Fruit fly (Drosophila melanogaster): Measurements from ENCODE around the gene CG3288.

Gene CG3288

DNA sequence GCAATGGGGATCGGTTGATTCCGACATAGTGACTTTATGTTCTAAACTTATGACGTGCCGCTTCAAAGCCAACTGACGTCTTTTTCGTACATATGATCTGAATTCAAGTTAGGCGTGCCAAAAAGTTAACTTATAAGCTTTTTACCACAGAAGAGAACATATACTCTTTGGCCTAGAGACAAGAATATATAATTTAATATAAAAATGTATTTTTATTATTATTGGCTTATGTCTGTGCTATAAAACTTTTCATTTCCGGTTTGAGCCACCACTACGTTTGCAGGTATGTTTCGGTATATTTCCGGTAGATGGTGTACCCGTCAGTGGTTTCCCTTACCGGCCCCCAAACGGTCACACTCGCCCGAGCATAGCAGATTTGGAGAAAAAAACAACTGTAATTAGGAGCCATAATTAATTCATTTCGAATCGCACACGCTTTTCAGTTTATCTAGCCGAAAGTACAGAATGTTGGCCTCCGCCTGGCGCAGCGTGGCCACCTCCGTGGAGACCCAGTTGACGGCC lies 37.6 kb upstream of the CG3288 start, which contains the start of the genes CG3698 and tzn (continued):
- TF ChIP-seq pan (optimal IDR thresholded peaks at IDR 0.05), result no peak
- peak in 1 of 2 experiments; percentile 94 for TF ChIP-seq pan (GFP tag; optimal IDR thresholded peaks at IDR 0.05 in 1 of 2, IDR thresholded peaks at IDR 0.05 in 1 of 2)
- TF ChIP-seq CG42726 (GFP tag; IDR thresholded peaks at IDR 0.05; ENCODE audit: partially characterized antibody), result 0 out of 2 replicates have a peak, but pooled peaks have one; percentile 7
- TF ChIP-seq CG9932 (GFP tag; IDR thresholded peaks at IDR 0.05), result peak; percentile 86; the same call in 1 of the 2 replicates
- TF ChIP-seq CG10462 (GFP tag; optimal IDR thresholded peaks at IDR 0.05), result peak; percentile 82
- TF ChIP-seq CG8388 (GFP tag; optimal IDR thresholded peaks at IDR 0.05), result peak; percentile 89
- TF ChIP-seq chif (GFP tag; optimal IDR thresholded peaks at IDR 0.05), result peak; percentile 79 to 87
- no peak for TF ChIP-seq ab (GFP tag; optimal IDR thresholded peaks at IDR 0.05)
- peak; percentile 94 for TF ChIP-seq CG3407 (GFP tag; optimal IDR thresholded peaks at IDR 0.05)
- TF ChIP-seq trh (GFP tag; optimal IDR thresholded peaks at IDR 0.05), result peak; percentile 94
- peak; percentile 93 for TF ChIP-seq CG3847 (GFP tag; IDR thresholded peaks at IDR 0.05)
- TF ChIP-seq nom (GFP tag; optimal IDR thresholded peaks at IDR 0.05), result no peak
- peak; percentile 39 for TF ChIP-seq zf30C (GFP tag; optimal IDR thresholded peaks at IDR 0.05)
- no peak for TF ChIP-seq CG8478 (optimal IDR thresholded peaks at IDR 0.05)
- peak; percentile 94 for TF ChIP-seq HmgZ (tag; optimal IDR thresholded peaks at IDR 0.05)
- peak; percentile 63 for TF ChIP-seq CG2120 (GFP tag; optimal IDR thresholded peaks at IDR 0.05)
- peak; percentile 87 for TF ChIP-seq CG10979 (tag; optimal IDR thresholded peaks at IDR 0.05)
- no peak for TF ChIP-seq eve (GFP tag; optimal IDR thresholded peaks at IDR 0.05)
- TF ChIP-seq her (GFP tag; optimal IDR thresholded peaks at IDR 0.05), result peak; percentile 79
- TF ChIP-seq Meics (GFP tag; optimal IDR thresholded peaks at IDR 0.05), result peak; percentile 97
- TF ChIP-seq disco-r (GFP tag; optimal IDR thresholded peaks at IDR 0.05), result peak; percentile 80
- peak; percentile 14; the same call in 1 of the 2 replicates for TF ChIP-seq hbn (GFP tag; IDR thresholded peaks at IDR 0.05; ENCODE audit: partially characterized antibody)
- peak; percentile 97 for TF ChIP-seq Rfx (GFP tag; IDR thresholded peaks at IDR 0.05)
- peak; percentile 46; the same call in 1 of the 2 replicates for TF ChIP-seq CG4360 (GFP tag; IDR thresholded peaks at IDR 0.05)
- peak; percentile 94 for TF ChIP-seq CG4328 (GFP tag; optimal IDR thresholded peaks at IDR 0.05)
- peak; percentile 89; the same call in 2 of the 3 replicates for TF ChIP-seq so (GFP tag; IDR thresholded peaks at IDR 0.05)
- peak; percentile 78 for TF ChIP-seq bowl (GFP tag; IDR thresholded peaks at IDR 0.05)
- peak; percentile 40 for TF ChIP-seq CG14965 (GFP tag; optimal IDR thresholded peaks at IDR 0.05; ENCODE audit: borderline replicate concordance)
- no peak for TF ChIP-seq CG34224 (GFP tag; IDR thresholded peaks at IDR 0.05; ENCODE audit: partially characterized antibody)
- peak; percentile 43; the same call in 1 of the 2 replicates for TF ChIP-seq Xrp1 (GFP tag; IDR thresholded peaks at IDR 0.05)
- peak; percentile 67 for TF ChIP-seq CG18476 (GFP tag; optimal IDR thresholded peaks at IDR 0.05)
- TF ChIP-seq pita (GFP tag; optimal IDR thresholded peaks at IDR 0.05), result peak; percentile 85
- TF ChIP-seq dmrt99B (tag; optimal IDR thresholded peaks at IDR 0.05), result no peak
- peak; percentile 96 for TF ChIP-seq CG30431 (GFP tag; optimal IDR thresholded peaks at IDR 0.05)
- peak; percentile 85 for TF ChIP-seq slp2 (GFP tag; optimal IDR thresholded peaks at IDR 0.05)
- TF ChIP-seq E2f1 (GFP tag; IDR thresholded peaks at IDR 0.05), result peak; percentile 92
- no peak for TF ChIP-seq odd (GFP tag; optimal IDR thresholded peaks at IDR 0.05)
- TF ChIP-seq Gsc (GFP tag; IDR thresholded peaks at IDR 0.05), result no peak
- TF ChIP-seq pho (GFP tag; optimal IDR thresholded peaks at IDR 0.05), result peak; percentile 77
- TF ChIP-seq CG31224 (GFP tag; IDR thresholded peaks at IDR 0.05), result peak; percentile 89
- peak; percentile 52 for TF ChIP-seq jumu (GFP tag; optimal IDR thresholded peaks at IDR 0.05)
- TF ChIP-seq CG4404 (GFP tag; IDR thresholded peaks at IDR 0.05), result peak; percentile 71
- peak; percentile 76 for TF ChIP-seq CG7928 (GFP tag; optimal IDR thresholded peaks at IDR 0.05)
- peak; percentile 55; the same call in 1 of the 3 replicates for TF ChIP-seq z (GFP tag; IDR thresholded peaks at IDR 0.05)
- TF ChIP-seq CG1832 (GFP tag; optimal IDR thresholded peaks at IDR 0.05), result no peak
- peak; percentile 95 for TF ChIP-seq CG9876 (GFP tag; optimal IDR thresholded peaks at IDR 0.05)
- peak; percentile 88 for TF ChIP-seq CG6654 (GFP tag; optimal IDR thresholded peaks at IDR 0.05)
- no peak for TF ChIP-seq nerfin-2 (GFP tag; IDR thresholded peaks at IDR 0.05; ENCODE audit: partially characterized antibody)
- TF ChIP-seq lola (GFP tag; optimal IDR thresholded peaks at IDR 0.05), result peak in 1 of 3 experiments; percentile 75
- TF ChIP-seq CG7271 (tag; optimal IDR thresholded peaks at IDR 0.05), result peak; percentile 98
